Fruit fly (Drosophila melanogaster) whole organism, embryonic: ENCODE data around the gene jagn.

Experiments used
- CG10147 ChIP-seq: fragments of 200-800 bp; sonication (Bioruptor generic); optimal IDR thresholded peaks from 2 replicates; lab custom pipeline; 2019; ENCODE audit warnings: missing biosample characterization, mild to moderate bottlenecking, missing genetic modification characterization, moderate library complexity
- CG10959 ChIP-seq: fragments of 200-800 bp; sonication (Bioruptor generic); IDR thresholded peaks from 2 replicates; pipeline ENCODE4 v1.3.6; 2022; ENCODE audit warnings: missing biosample characterization, missing genetic modification characterization
- CG10979 ChIP-seq: fragments of 200-800 bp; sonication (Bioruptor generic); optimal IDR thresholded peaks from 2 replicates; lab custom pipeline; 2018; ENCODE audit warnings: missing biosample characterization, mild to moderate bottlenecking, missing genetic modification characterization, moderate library complexity
- CG11085 ChIP-seq: fragments of 200-800 bp; sonication (Bioruptor generic); IDR thresholded peaks from 2 replicates; pipeline ENCODE4 v1.3.6; 2022; ENCODE audit warnings: missing biosample characterization, missing genetic modification characterization
- CG11696 ChIP-seq: fragments of 200-800 bp; sonication (Bioruptor generic); IDR thresholded peaks from 2 replicates; pipeline ENCODE4 v1.3.6; 2022; ENCODE audit warnings: missing biosample characterization, missing genetic modification characterization
- CG12155 ChIP-seq: fragments of 200-800 bp; sonication (Bioruptor generic); optimal IDR thresholded peaks from 3 replicates; lab custom pipeline; 2016; ENCODE audit warnings: missing biosample characterization, missing genetic modification characterization
- CG12942 ChIP-seq: fragments of 200-800 bp; sonication (Bioruptor generic); optimal IDR thresholded peaks from 3 replicates; lab custom pipeline; 2016; ENCODE audit warnings: missing biosample characterization, missing genetic modification characterization
- CG15269 ChIP-seq: fragments of 200-800 bp; sonication (Bioruptor generic); optimal IDR thresholded peaks from 2 replicates; lab custom pipeline; 2018; ENCODE audit warnings: missing biosample characterization, mild to moderate bottlenecking, missing genetic modification characterization, moderate library complexity
- CG1529 ChIP-seq: fragments of 200-800 bp; sonication (Bioruptor generic); optimal IDR thresholded peaks from 3 replicates; lab custom pipeline; 2018; ENCODE audit warnings: missing biosample characterization, missing genetic modification characterization
- CG1647 ChIP-seq: fragments of 200-800 bp; sonication (Bioruptor generic); optimal IDR thresholded peaks from 3 replicates; lab custom pipeline; 2016; ENCODE audit warnings: missing biosample characterization, missing genetic modification characterization
- CG17361 ChIP-seq: fragments of 200-800 bp; sonication (Bioruptor generic); IDR thresholded peaks from 3 replicates; pipeline ENCODE4 v1.3.6; 2022; ENCODE audit warnings: missing biosample characterization, missing genetic modification characterization
- CG17612 ChIP-seq: fragments of 200-800 bp; sonication (Bioruptor generic); IDR thresholded peaks from 2 replicates; pipeline ENCODE4 v1.3.6; 2022; ENCODE audit warnings: missing biosample characterization, missing genetic modification characterization
- CG3407 ChIP-seq: fragments of 200-800 bp; sonication (Bioruptor generic); optimal IDR thresholded peaks from 2 replicates; lab custom pipeline; 2018; ENCODE audit warnings: missing biosample characterization, mild to moderate bottlenecking, missing genetic modification characterization
- CG8388 ChIP-seq: fragments of 200-800 bp; sonication (Bioruptor generic); optimal IDR thresholded peaks from 2 replicates; lab custom pipeline; 2019; ENCODE audit warnings: missing biosample characterization, mild to moderate bottlenecking, missing genetic modification characterization, moderate library complexity
- CG8765 ChIP-seq: fragments of 200-800 bp; sonication (Bioruptor generic); IDR thresholded peaks from 2 replicates; pipeline ENCODE4 v1.3.6; 2022; ENCODE audit warnings: missing biosample characterization, missing genetic modification characterization
- CG8924 ChIP-seq: fragments of 200-800 bp; optimal IDR thresholded peaks from 3 replicates; lab custom pipeline; 2019; ENCODE audit warnings: missing biosample characterization, mild to moderate bottlenecking, missing genetic modification characterization, moderate library complexity
- CG9727 ChIP-seq: fragments of 200-800 bp; sonication (Bioruptor generic); optimal IDR thresholded peaks from 3 replicates; lab custom pipeline; 2017; ENCODE audit warnings: missing biosample characterization, mild to moderate bottlenecking, missing genetic modification characterization
- CrebB ChIP-seq: fragments of 200-800 bp; sonication (Bioruptor generic); optimal IDR thresholded peaks from 3 replicates; lab custom pipeline; 2018; ENCODE audit warnings: missing biosample characterization, mild to moderate bottlenecking, missing genetic modification characterization
- D ChIP-seq, 2 experiments: fragments of 200-800 bp in 1 of 2; fragments of >200 bp in 1 of 2; sonication (Bioruptor generic) in 1 of 2; optimal IDR thresholded peaks; 2 replicates in 1 of 2; 3 replicates in 1 of 2; lab custom pipeline; 2017; ENCODE audit warnings: mild to moderate bottlenecking in 1 of 2, missing biosample characterization in 1 of 2, missing genetic modification characterization in 1 of 2, missing genetic modification reagents in 1 of 2
- D19B ChIP-seq: fragments of 200-800 bp; sonication (Bioruptor generic); optimal IDR thresholded peaks from 2 replicates; lab custom pipeline; 2017; ENCODE audit warnings: missing biosample characterization, mild to moderate bottlenecking, missing genetic modification characterization
- Doc3 ChIP-seq: fragments of 200-800 bp; sonication (Bioruptor generic); IDR thresholded peaks from 3 replicates; pipeline ENCODE4 v1.3.6; 2022; ENCODE audit warnings: missing biosample characterization, missing genetic modification characterization; ENCODE audit not compliant: partially characterized antibody
- Dp ChIP-seq: fragments of 200-800 bp; sonication (Bioruptor generic); optimal IDR thresholded peaks from 2 replicates; lab custom pipeline; 2018; ENCODE audit warnings: missing biosample characterization, mild to moderate bottlenecking, missing genetic modification characterization, moderate library complexity
- E2f2 ChIP-seq: fragments of 200-800 bp; sonication (Bioruptor generic); IDR thresholded peaks from 2 replicates; pipeline ENCODE4 v1.3.6; 2022; ENCODE audit warnings: missing biosample characterization, missing genetic modification characterization
- Gsc ChIP-seq: fragments of 200-800 bp; sonication (Bioruptor generic); IDR thresholded peaks from 2 replicates; pipeline ENCODE4 v1.3.6; 2022; ENCODE audit warnings: missing biosample characterization, missing genetic modification characterization
- H15 ChIP-seq: fragments of 200-800 bp; sonication (Bioruptor generic); IDR thresholded peaks from 3 replicates; pipeline ENCODE4 v1.3.6; 2022; ENCODE audit warnings: missing biosample characterization, missing genetic modification characterization
- Hey ChIP-seq: fragments of 200-800 bp; sonication (Bioruptor generic); optimal IDR thresholded peaks from 3 replicates; lab custom pipeline; 2018; ENCODE audit warnings: missing biosample characterization, mild to moderate bottlenecking, missing genetic modification characterization
- Hmx ChIP-seq: fragments of 200-800 bp; sonication (Bioruptor generic); optimal IDR thresholded peaks from 2 replicates; lab custom pipeline; 2016; ENCODE audit warnings: missing biosample characterization, missing genetic modification characterization
- Myb ChIP-seq: fragments of 200-800 bp; sonication (Bioruptor generic); optimal IDR thresholded peaks from 2 replicates; lab custom pipeline; 2016; ENCODE audit warnings: missing biosample characterization, missing genetic modification characterization
- Nf-YB ChIP-seq: fragments of 200-800 bp; sonication (Bioruptor generic); optimal IDR thresholded peaks from 3 replicates; lab custom pipeline; 2019; ENCODE audit warnings: missing biosample characterization, mild to moderate bottlenecking, missing genetic modification characterization, moderate library complexity
- Oaz ChIP-seq: fragments of 200-800 bp; sonication (Bioruptor generic); IDR thresholded peaks from 2 replicates; pipeline ENCODE4 v1.3.6; 2022; ENCODE audit warnings: missing biosample characterization, missing genetic modification characterization
- Xrp1 ChIP-seq: fragments of 200-800 bp; sonication (Bioruptor generic); IDR thresholded peaks from 2 replicates; pipeline ENCODE4 v1.3.6; 2022; ENCODE audit warnings: missing biosample characterization, missing genetic modification characterization
- bbx ChIP-seq: fragments of 200-800 bp; sonication (Bioruptor generic); IDR thresholded peaks from 2 replicates; pipeline ENCODE4 v1.3.6; 2022; ENCODE audit warnings: missing biosample characterization, missing genetic modification characterization; ENCODE audit not compliant: partially characterized antibody
- corto ChIP-seq: fragments of 200-800 bp; sonication (Bioruptor generic); optimal IDR thresholded peaks from 2 replicates; lab custom pipeline; 2016; ENCODE audit warnings: missing biosample characterization, mild to moderate bottlenecking, missing genetic modification characterization, moderate library complexity
- en ChIP-seq: fragments of 200-800 bp; sonication (Bioruptor generic); optimal IDR thresholded peaks from 2 replicates; lab custom pipeline; 2016; ENCODE audit warnings: missing biosample characterization, missing genetic modification characterization
- fd96Cb ChIP-seq: fragments of 200-800 bp; sonication (Bioruptor generic); optimal IDR thresholded peaks from 2 replicates; lab custom pipeline; 2018; ENCODE audit warnings: missing biosample characterization, mild to moderate bottlenecking, missing genetic modification characterization, moderate library complexity
- jing ChIP-seq: fragments of 200-800 bp; sonication (Bioruptor generic); optimal IDR thresholded peaks from 2 replicates; lab custom pipeline; 2018; ENCODE audit warnings: missing biosample characterization, mild to moderate bottlenecking, missing genetic modification characterization
- nerfin-2 ChIP-seq: fragments of 200-800 bp; sonication (Bioruptor generic); IDR thresholded peaks from 2 replicates; pipeline ENCODE4 v1.3.6; 2022; ENCODE audit warnings: missing biosample characterization, missing genetic modification characterization; ENCODE audit not compliant: partially characterized antibody
- pita ChIP-seq: fragments of 200-800 bp; sonication (Bioruptor generic); optimal IDR thresholded peaks from 2 replicates; lab custom pipeline; 2017; ENCODE audit warnings: missing biosample characterization, mild to moderate bottlenecking, missing genetic modification characterization
- scrt ChIP-seq: fragments of 200-800 bp; sonication (Bioruptor generic); optimal IDR thresholded peaks from 2 replicates; lab custom pipeline; 2018; ENCODE audit warnings: missing biosample characterization, mild to moderate bottlenecking, missing genetic modification characterization, moderate library complexity
- seq ChIP-seq: fragments of 200-800 bp; sonication (Bioruptor generic); IDR thresholded peaks from 2 replicates; pipeline ENCODE4 v1.3.6; 2022; ENCODE audit warnings: missing biosample characterization, missing genetic modification characterization
- sob ChIP-seq: fragments of 200-800 bp; sonication (Bioruptor generic); IDR thresholded peaks from 2 replicates; pipeline ENCODE4 v1.3.6; 2022; ENCODE audit warnings: missing biosample characterization, missing genetic modification characterization
- tna ChIP-seq: fragments of 200-800 bp; sonication (Bioruptor generic); IDR thresholded peaks from 2 replicates; pipeline ENCODE4 v1.3.6; 2022; ENCODE audit warnings: missing biosample characterization, missing genetic modification characterization; ENCODE audit not compliant: partially characterized antibody
- toy ChIP-seq: fragments of 200-800 bp; sonication (Bioruptor generic); IDR thresholded peaks from 2 replicates; pipeline ENCODE4 v1.3.6; 2022; ENCODE audit warnings: missing biosample characterization, missing genetic modification characterization
- usp ChIP-seq: fragments of >200 bp; optimal IDR thresholded peaks from 2 replicates; lab custom pipeline; 2017; ENCODE audit warnings: missing biosample characterization, missing genetic modification characterization
- yki ChIP-seq: fragments of >200 bp; optimal IDR thresholded peaks from 3 replicates; lab custom pipeline; 2018
- zen ChIP-seq: fragments of 200-800 bp; sonication (Bioruptor generic); optimal IDR thresholded peaks from 3 replicates; lab custom pipeline; 2018; ENCODE audit warnings: missing biosample characterization, mild to moderate bottlenecking, missing genetic modification characterization, moderate library complexity
- zen2 ChIP-seq: fragments of 200-800 bp; sonication (Bioruptor generic); IDR thresholded peaks from 3 replicates; pipeline ENCODE4 v1.3.6; 2022; ENCODE audit warnings: missing biosample characterization, missing genetic modification characterization; ENCODE audit not compliant: partially characterized antibody

The jagn gene

dm6 chr3R:5789025-5789953 lies 10.2 kb downstream of the jagn start, which contains the start of the genes Hat1 and Rpn5 (continued):
- TF ChIP-seq Oaz (GFP tag; lab: Robert Waterston, UW) (no peak), Doc3 (GFP tag; lab: Robert Waterston, UW) (peak; percentile 73), bbx (GFP tag; lab: Robert Waterston, UW) (peak; percentile 65), yki (no peak), CrebB (tag; lab: Kevin White, UChicago) (peak; percentile 1), CG12155 (GFP tag; lab: Kevin White, UChicago) (peak; percentile 86), seq (peak; percentile 44; the same call in 1 of the 2 replicates), sob (GFP tag; lab: Robert Waterston, UW) (peak; percentile 74), zen2 (GFP tag; lab: Robert Waterston, UW) (peak; percentile 66; the same call in 2 of the 3 replicates), D (optimal IDR thresholded peaks at IDR 0.05; lab: Kevin White, UChicago) (no peak), D (GFP tag; optimal IDR thresholded peaks at IDR 0.05; lab: Kevin White, UChicago) (peak; percentile 72), CG1647 (peak; percentile 88), corto (GFP tag; lab: Kevin White, UChicago) (peak; percentile 71), CG8765 (GFP tag; lab: Robert Waterston, UW) (0 out of 2 replicates have a peak, but pooled peaks have one; percentile 33), tna (GFP tag; lab: Robert Waterston, UW) (peak; percentile 17; the same call in 1 of the 2 replicates), Xrp1 (GFP tag; lab: Robert Waterston, UW) (peak; percentile 70; the same call in 1 of the 2 replicates), Myb (peak; percentile 78), fd96Cb (peak; percentile 67), en (GFP tag; lab: Kevin White, UChicago) (peak; percentile 69), Nf-YB (GFP tag; lab: Kevin White, UChicago) (peak; percentile 47), CG10979 (tag; lab: Kevin White, UChicago) (peak; percentile 79), CG15269 (peak; percentile 70), nerfin-2 (GFP tag; lab: Robert Waterston, UW) (peak; percentile 68), CG3407 (GFP tag; lab: Kevin White, UChicago) (peak; percentile 59), D19B (GFP tag; lab: Kevin White, UChicago) (peak; percentile 60), toy (GFP tag; lab: Robert Waterston, UW) (peak; percentile 36; the same call in 1 of the 2 replicates), CG11085 (GFP tag; lab: Robert Waterston, UW) (peak; percentile 46; the same call in 1 of the 2 replicates), CG12942 (GFP tag; lab: Kevin White, UChicago) (peak; percentile 88), zen (tag; lab: Kevin White, UChicago) (peak; percentile 83), pita (GFP tag; lab: Kevin White, UChicago) (no peak), CG8388 (GFP tag; lab: Kevin White, UChicago) (peak; percentile 73), CG17361 (peak; percentile 95), CG10959 (GFP tag; lab: Robert Waterston, UW) (no peak), jing (peak; percentile 65), Gsc (0 out of 2 replicates have a peak, but pooled peaks have one; percentile 7), CG11696 (GFP tag; lab: Robert Waterston, UW) (no peak), H15 (0 out of 3 replicates have a peak, but pooled peaks have one; percentile 31), CG10147 (GFP tag; lab: Kevin White, UChicago) (peak; percentile 78), Hey (tag; lab: Kevin White, UChicago) (peak; percentile 21), scrt (peak; percentile 0), usp (GFP tag; lab: Kevin White, UChicago) (no peak), CG1529 (GFP tag; lab: Kevin White, UChicago) (peak; percentile 56), CG9727 (GFP tag; lab: Kevin White, UChicago) (peak; percentile 87), Dp (GFP tag; lab: Kevin White, UChicago) (peak; percentile 47), CG17612 (no peak), E2f2 (GFP tag; lab: Robert Waterston, UW) (peak; percentile 60), CG8924 (tag; lab: Kevin White, UChicago) (peak; percentile 60), Hmx (GFP tag; lab: Kevin White, UChicago) (peak; percentile 83)
